Worm (Caenorhabditis elegans): ENCODE measurements around the gene pxl-1.

- TF ChIP-seq nhr-10 (tag; optimal IDR thresholded peaks at IDR 0.05) (no peak), ama-1 (optimal IDR thresholded peaks at IDR 0.05) (no peak), nhr-25 (tag; optimal IDR thresholded peaks at IDR 0.05) (no peak), nhr-77 (tag; optimal IDR thresholded peaks at IDR 0.05) (no peak)
Measured at ce11 chrIII:5875705-5876104, 20.1 kb downstream of the pxl-1 start.
